Fruit fly (Drosophila melanogaster): ENCODE measurements around the gene Alp12.

The Alp12 gene

dm6 chr2L:19434260-19434659 lies 10.4 kb downstream of the Alp12 start (continued):
- TF ChIP-seq chinmo (GFP tag; IDR thresholded peaks at IDR 0.05; ENCODE audit: partially characterized antibody) (no peak), dmrt11E (tag; optimal IDR thresholded peaks at IDR 0.05) (peak; percentile 81), CG3847 (GFP tag; IDR thresholded peaks at IDR 0.05) (no peak), Hr51 (GFP tag; optimal IDR thresholded peaks at IDR 0.05) (no peak), Antp (GFP tag; optimal IDR thresholded peaks at IDR 0.05) (no peak), CG32532 (GFP tag; IDR thresholded peaks at IDR 0.05) (no peak), CG11456 (GFP tag; IDR thresholded peaks at IDR 0.05) (no peak), CG7745 (tag; optimal IDR thresholded peaks at IDR 0.05) (peak; percentile 58), CG6689 (GFP tag; IDR thresholded peaks at IDR 0.05) (no peak), CG1792 (GFP tag; optimal IDR thresholded peaks at IDR 0.05) (peak; percentile 37), wek (GFP tag; optimal IDR thresholded peaks at IDR 0.05) (peak; percentile 85), usp (GFP tag; optimal IDR thresholded peaks at IDR 0.05) (no peak), Hand (GFP tag; optimal IDR thresholded peaks at IDR 0.05) (no peak), kni (GFP tag; optimal IDR thresholded peaks at IDR 0.05) (peak; percentile 52), Dbx (GFP tag; IDR thresholded peaks at IDR 0.05) (no peak), Sin3A (optimal IDR thresholded peaks at IDR 0.05) (no peak), CG4854 (GFP tag; optimal IDR thresholded peaks at IDR 0.05) (peak; percentile 20), ato (GFP tag; IDR thresholded peaks at IDR 0.05; ENCODE audit: partially characterized antibody) (no peak), fru (optimal IDR thresholded peaks at IDR 0.05) (no peak), pb (GFP tag; optimal IDR thresholded peaks at IDR 0.05) (no peak), CG5245 (GFP tag; optimal IDR thresholded peaks at IDR 0.05) (no peak), CG4424 (GFP tag; optimal IDR thresholded peaks at IDR 0.05) (no peak), CG9609 (GFP tag; optimal IDR thresholded peaks at IDR 0.05) (no peak), B-H1 (GFP tag; IDR thresholded peaks at IDR 0.05) (no peak), ap (GFP tag; IDR thresholded peaks at IDR 0.05) (no peak), CG5953 (GFP tag; IDR thresholded peaks at IDR 0.05) (no peak), CG11504 (tag; optimal IDR thresholded peaks at IDR 0.05) (peak; percentile 49), CG10565 (GFP tag; optimal IDR thresholded peaks at IDR 0.05) (no peak), bab2 (GFP tag; optimal IDR thresholded peaks at IDR 0.05) (no peak), Side (GFP tag; optimal IDR thresholded peaks at IDR 0.05) (no peak), CG10321 (GFP tag; IDR thresholded peaks at IDR 0.05) (no peak), CG12219 (GFP tag; optimal IDR thresholded peaks at IDR 0.05) (peak; percentile 62), Max (GFP tag; optimal IDR thresholded peaks at IDR 0.05) (peak; percentile 20), CG6254 (GFP tag; optimal IDR thresholded peaks at IDR 0.05) (peak; percentile 59), nau (GFP tag; optimal IDR thresholded peaks at IDR 0.05) (no peak), CG14667 (GFP tag; IDR thresholded peaks at IDR 0.05) (no peak), sr (GFP tag; IDR thresholded peaks at IDR 0.05) (no peak), CG13424 (tag; optimal IDR thresholded peaks at IDR 0.05) (peak; percentile 59), CG4328 (GFP tag; optimal IDR thresholded peaks at IDR 0.05) (peak; percentile 60), Lpt (GFP tag; optimal IDR thresholded peaks at IDR 0.05) (no peak), Fer3 (tag; optimal IDR thresholded peaks at IDR 0.05) (peak; percentile 34), croc (GFP tag; conservative IDR thresholded peaks at IDR 0.05) (no peak), CG42726 (GFP tag; IDR thresholded peaks at IDR 0.05; ENCODE audit: partially characterized antibody) (no peak), CG10274 (GFP tag; optimal IDR thresholded peaks at IDR 0.05) (no peak), CG17612 (GFP tag; IDR thresholded peaks at IDR 0.05) (no peak), CG15269 (tag; optimal IDR thresholded peaks at IDR 0.05) (peak; percentile 15), en (GFP tag; optimal IDR thresholded peaks at IDR 0.05) (no peak), CG12299 (tag; optimal IDR thresholded peaks at IDR 0.05) (peak; percentile 22), CG7271 (tag; optimal IDR thresholded peaks at IDR 0.05) (no peak), CG31441 (GFP tag; IDR thresholded peaks at IDR 0.05) (peak; percentile 63), CG6765 (GFP tag; optimal IDR thresholded peaks at IDR 0.05) (peak; percentile 32), trem (tag; optimal IDR thresholded peaks at IDR 0.05) (peak; percentile 53), CG11560 (tag; IDR thresholded peaks at IDR 0.05) (no peak)

All from whole organism, embryonic.